Worm (Caenorhabditis elegans) whole organism, mixed stage, embryonic: ENCODE results near the gene Y65A5A.1.
"Not testable (repeated sequence)": the region's sequence is repeated elsewhere in the genome, so short reads cannot be mapped to it uniquely, and the experiment has no call there.

Source experiments
- M03D4.4 ChIP-seq: sonication (generic microtip); optimal IDR thresholded peaks from 2 replicates; lab custom pipeline; 2017; ENCODE audit warnings: mild to moderate bottlenecking, missing genetic modification characterization, missing compliant biosample characterization
- ceh-83 ChIP-seq: fragments of 200-800 bp; sonication (Bioruptor generic); optimal IDR thresholded peaks from 2 replicates; lab custom pipeline; 2018; ENCODE audit warnings: mild to moderate bottlenecking, missing genetic modification characterization, missing compliant biosample characterization
- ces-1 ChIP-seq: fragments of 150-350 bp; optimal IDR thresholded peaks from 2 replicates; lab custom pipeline; 2014; ENCODE audit warnings: missing biosample characterization, missing genetic modification reagents, missing genetic modification characterization
- cnd-1 ChIP-seq: fragments of 200-800 bp; sonication (Bioruptor generic); optimal IDR thresholded peaks from 2 replicates; lab custom pipeline; 2018; ENCODE audit warnings: mild to moderate bottlenecking, missing genetic modification characterization, missing compliant biosample characterization
- drap-1 ChIP-seq: fragments of 200-800 bp; sonication (Bioruptor generic); optimal IDR thresholded peaks from 3 replicates; lab custom pipeline; 2018; ENCODE audit warnings: mild to moderate bottlenecking, missing genetic modification characterization, missing compliant biosample characterization
- elt-3 ChIP-seq: fragments of 150-350 bp; optimal IDR thresholded peaks from 2 replicates; lab custom pipeline; 2014; ENCODE audit warnings: missing biosample characterization, missing genetic modification characterization
- flh-1 ChIP-seq: fragments of 200-800 bp; sonication (Bioruptor generic); optimal IDR thresholded peaks from 2 replicates; lab custom pipeline; 2018; ENCODE audit warnings: mild to moderate bottlenecking, missing genetic modification characterization, moderate library complexity, missing compliant biosample characterization
- hlh-1 ChIP-seq: fragments of 150-350 bp; optimal IDR thresholded peaks from 2 replicates; lab custom pipeline; 2014; ENCODE audit warnings: missing biosample characterization, missing genetic modification reagents, missing genetic modification characterization
- lin-13 ChIP-seq: fragments of 150-350 bp; optimal IDR thresholded peaks from 2 replicates; lab custom pipeline; 2014; ENCODE audit warnings: missing biosample characterization, missing genetic modification characterization
- lin-32 ChIP-seq: fragments of 200-800 bp; sonication (Bioruptor generic); optimal IDR thresholded peaks from 2 replicates; lab custom pipeline; 2018; ENCODE audit warnings: mild to moderate bottlenecking, missing genetic modification characterization, missing compliant biosample characterization
- lsy-2 ChIP-seq: fragments of 150-350 bp; optimal IDR thresholded peaks from 2 replicates; lab custom pipeline; 2014; ENCODE audit warnings: missing biosample characterization, missing genetic modification characterization
- mep-1 ChIP-seq: fragments of 150-350 bp; optimal IDR thresholded peaks from 2 replicates; lab custom pipeline; 2017; ENCODE audit warnings: missing biosample characterization, missing genetic modification reagents, missing genetic modification characterization, inconsistent platforms
- mls-2 ChIP-seq: sonication (generic microtip); optimal IDR thresholded peaks from 2 replicates; lab custom pipeline; 2016; ENCODE audit warnings: mild to moderate bottlenecking, missing genetic modification characterization, moderate library complexity, missing compliant biosample characterization
- nhr-12 ChIP-seq: fragments of 150-350 bp; optimal IDR thresholded peaks from 2 replicates; lab custom pipeline; 2014; ENCODE audit warnings: missing biosample characterization, missing genetic modification characterization
- nhr-2 ChIP-seq: fragments of 150-350 bp; optimal IDR thresholded peaks from 2 replicates; lab custom pipeline; 2014; ENCODE audit warnings: missing biosample characterization, missing genetic modification characterization
- nhr-237 ChIP-seq: fragments of 150-350 bp; optimal IDR thresholded peaks from 2 replicates; lab custom pipeline; 2014; ENCODE audit warnings: missing biosample characterization, missing genetic modification characterization
- nhr-28 ChIP-seq: fragments of 150-350 bp; optimal IDR thresholded peaks from 2 replicates; lab custom pipeline; 2014; ENCODE audit warnings: missing biosample characterization, missing genetic modification characterization
- nhr-76 ChIP-seq: sonication (generic microtip); optimal IDR thresholded peaks from 2 replicates; lab custom pipeline; 2017; ENCODE audit warnings: missing biosample characterization, missing genetic modification characterization
- pha-4 ChIP-seq: fragments of 150-350 bp; optimal IDR thresholded peaks from 2 replicates; lab custom pipeline; 2018; ENCODE audit warnings: missing biosample characterization, missing genetic modification reagents, missing genetic modification characterization
- sem-2 ChIP-seq: fragments of 200-800 bp; sonication (Bioruptor generic); optimal IDR thresholded peaks from 2 replicates; lab custom pipeline; 2018; ENCODE audit warnings: mild to moderate bottlenecking, missing genetic modification characterization, missing compliant biosample characterization
- snpc-4 ChIP-seq: fragments of 150-350 bp; optimal IDR thresholded peaks from 2 replicates; lab custom pipeline; 2014; ENCODE audit warnings: missing biosample characterization, missing genetic modification characterization
- sptf-1 ChIP-seq: sonication (generic microtip); optimal IDR thresholded peaks from 2 replicates; lab custom pipeline; 2017; ENCODE audit warnings: mild to moderate bottlenecking, missing genetic modification characterization, moderate library complexity, missing compliant biosample characterization
- tbx-8 ChIP-seq: fragments of 200-800 bp; sonication (Bioruptor generic); optimal IDR thresholded peaks from 2 replicates; lab custom pipeline; 2018; ENCODE audit warnings: mild to moderate bottlenecking, missing genetic modification characterization, moderate library complexity, missing compliant biosample characterization
- unc-120 ChIP-seq: sonication (generic microtip); optimal IDR thresholded peaks from 2 replicates; lab custom pipeline; 2017; ENCODE audit warnings: missing genetic modification characterization, missing compliant biosample characterization; ENCODE audit not compliant: poor library complexity, severe bottlenecking
- unc-62 ChIP-seq: fragments of 150-350 bp; optimal IDR thresholded peaks from 2 replicates; lab custom pipeline; 2014; ENCODE audit warnings: missing biosample characterization, missing genetic modification reagents, missing genetic modification characterization
- ztf-11 ChIP-seq: fragments of 150-350 bp; optimal IDR thresholded peaks from 2 replicates; lab custom pipeline; 2014; ENCODE audit warnings: missing biosample characterization, missing genetic modification characterization

The Y65A5A.1 gene

ce11 chrIV:16399776-16400368 lies at the start of gene Y65A5A.1:
TSS of gene Y65A5A.1 (minus strand) at chrIV:16399826.
- no peak for TF ChIP-seq nhr-28
- TF ChIP-seq mls-2 (tag; lab: Kevin White, UChicago), result no peak
- no peak for TF ChIP-seq drap-1 (GFP tag; lab: Kevin White, UChicago)
- TF ChIP-seq cnd-1 (tag; lab: Kevin White, UChicago), result no peak
- TF ChIP-seq, all 35 proteins: peak for 0

DNA sequence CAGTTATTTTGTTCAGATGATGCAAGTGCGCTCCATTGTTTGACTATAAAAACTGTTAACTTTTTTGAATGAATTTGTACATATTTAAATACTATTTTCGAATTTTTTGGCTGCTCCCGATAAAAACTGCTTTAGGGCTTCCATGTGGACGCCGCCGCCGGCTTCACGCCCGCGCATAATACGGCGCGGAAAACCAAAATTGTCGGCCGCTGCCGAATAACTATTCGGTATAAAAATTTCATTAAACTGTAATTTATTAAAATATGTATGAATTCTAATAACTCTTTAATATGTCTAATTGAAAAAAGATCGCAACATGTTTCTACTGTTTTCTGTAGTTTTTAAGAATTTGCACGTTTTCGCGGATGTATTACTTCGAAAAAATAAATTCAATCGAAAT lies 47.0 kb upstream of the Y65A5A.1 start:
- TF ChIP-seq M03D4.4 (tag; lab: Kevin White, UChicago), result no peak

ce11 chrIV:16442963-16443362 lies 43.3 kb upstream of the Y65A5A.1 start, which contains the start of gene dlc-4:
TSS of gene dlc-4 (plus strand) at chrIV:16443263.
- TF ChIP-seq hlh-1 (tag; lab: Kevin White, UChicago) (no peak), nhr-237 (no peak), pha-4 (no peak), mls-2 (tag; lab: Kevin White, UChicago) (no peak), lsy-2 (tag; lab: Kevin White, UChicago) (no peak), snpc-4 (no peak), unc-62 (GFP tag; lab: Kevin White, UChicago) (no peak), nhr-28 (no peak), nhr-12 (tag; lab: Kevin White, UChicago) (no peak), lin-32 (no peak), drap-1 (GFP tag; lab: Kevin White, UChicago) (no peak), tbx-8 (GFP tag; lab: Kevin White, UChicago) (no peak)
- TF ChIP-seq, all 35 proteins: peak for 0

DNA sequence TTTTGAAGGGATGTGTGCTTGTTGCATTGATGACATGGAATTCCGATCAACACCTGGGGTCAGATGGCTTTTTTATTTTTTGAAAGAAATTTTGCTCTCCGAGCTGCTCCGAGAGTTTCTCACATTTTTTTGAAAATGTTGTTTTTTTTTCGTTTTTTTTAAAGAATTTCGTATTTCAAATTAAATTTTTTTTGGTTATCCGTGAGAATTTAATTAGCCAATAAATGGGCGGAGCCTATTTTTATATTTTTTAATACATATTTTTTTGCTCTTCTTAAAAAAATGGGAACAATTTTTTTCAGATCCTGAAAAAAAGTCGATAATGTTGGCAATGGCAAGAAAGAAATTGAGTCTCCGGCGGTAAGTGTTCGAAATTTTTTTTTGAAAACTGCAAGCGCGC lies 32.3 kb upstream of the Y65A5A.1 start, which contains the start of gene dlc-3:
dlc-3 (plus strand) TSS at position 301 of the 400 bp plus-strand sequence.
- TF ChIP-seq nhr-28 (no peak), M03D4.4 (tag; lab: Kevin White, UChicago) (no peak), nhr-2 (tag; lab: Kevin White, UChicago) (no peak), ztf-11 (tag; lab: Kevin White, UChicago) (no peak)

DNA sequence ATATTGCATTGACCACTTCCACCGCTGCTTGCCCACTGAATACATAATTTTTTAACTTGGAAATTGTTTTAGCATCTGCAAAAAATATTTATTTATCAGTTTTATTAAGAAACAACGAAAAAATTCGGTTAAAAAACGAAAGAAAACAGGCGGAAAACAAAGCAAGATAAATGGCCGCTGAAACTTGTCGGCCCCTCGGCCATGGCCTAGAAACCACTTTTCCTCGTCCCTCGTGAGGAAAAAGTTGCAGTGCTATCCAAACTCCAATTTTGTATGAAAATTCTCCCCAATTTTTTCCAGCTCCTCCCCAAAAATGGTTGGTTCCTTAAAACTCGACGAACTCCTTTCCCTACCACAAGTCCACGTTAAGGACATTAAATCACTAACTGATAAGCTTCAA lies 24.7 kb upstream of the Y65A5A.1 start, which contains the start of gene Y10G11A.1:
Y10G11A.1 (plus strand) TSS at position 301 of the 400 bp plus-strand sequence.
- not testable (repeated sequence) for TF ChIP-seq nhr-28; pha-4; mls-2 (tag; lab: Kevin White, UChicago)
- TF ChIP-seq, all 35 proteins: peak for 0; not testable (repeated sequence) for 35

ce11 chrIV:16421903-16422557 lies 22.4 kb upstream of the Y65A5A.1 start:
- TF ChIP-seq lin-32 (no peak), mls-2 (tag; lab: Kevin White, UChicago) (no peak), nhr-28 (no peak), unc-62 (GFP tag; lab: Kevin White, UChicago) (no peak), elt-3 (tag; lab: Kevin White, UChicago) (no peak), flh-1 (GFP tag; lab: Kevin White, UChicago) (no peak), nhr-76 (tag; lab: Kevin White, UChicago) (no peak), ces-1 (GFP tag; lab: Kevin White, UChicago) (no peak), ztf-11 (tag; lab: Kevin White, UChicago) (no peak), mep-1 (no peak), lsy-2 (tag; lab: Kevin White, UChicago) (no peak)
- TF ChIP-seq, all 35 proteins: peak for 0

- TF ChIP-seq ceh-83 (peak; percentile 57), lsy-2 (tag; lab: Kevin White, UChicago) (peak; percentile 31), nhr-76 (tag; lab: Kevin White, UChicago) (no peak), mep-1 (peak; percentile 30), sem-2 (GFP tag; lab: Kevin White, UChicago) (no peak), sptf-1 (tag; lab: Kevin White, UChicago) (peak; percentile 44), unc-120 (tag; lab: Kevin White, UChicago) (no peak), lin-13 (tag; lab: Kevin White, UChicago) (peak; percentile 60), M03D4.4 (tag; lab: Kevin White, UChicago) (no peak), cnd-1 (tag; lab: Kevin White, UChicago) (peak; percentile 20), pha-4 (no peak), ces-1 (GFP tag; lab: Kevin White, UChicago) (peak; percentile 1)
Observed at ce11 chrIV:16415100-16415973, 15.7 kb upstream of the Y65A5A.1 start.
